Fruit fly (Drosophila melanogaster): ENCODE results near the gene Fum2.

The Fum2 gene

dm6 chrX:6661392-6661837 is 20.2 kb upstream of the Fum2 start, which contains the start of the genes CG3224 and Ctr1A (continued):
- TF ChIP-seq dmrt11E (tag; optimal IDR thresholded peaks at IDR 0.05) = no peak
- TF ChIP-seq Blimp-1 (GFP tag; optimal IDR thresholded peaks at IDR 0.05) = no peak
- TF ChIP-seq inv (GFP tag; IDR thresholded peaks at IDR 0.05; ENCODE audit: partially characterized antibody) = no peak; the same call in 1 of the 2 replicates
- no peak for TF ChIP-seq Atf6 (GFP tag; IDR thresholded peaks at IDR 0.05)
- no peak for TF ChIP-seq CG11085 (GFP tag; IDR thresholded peaks at IDR 0.05)
- TF ChIP-seq exex (tag; optimal IDR thresholded peaks at IDR 0.05) = peak; percentile 24
- TF ChIP-seq CG7963 (GFP tag; IDR thresholded peaks at IDR 0.05; ENCODE audit: partially characterized antibody) = no peak
- TF ChIP-seq CG4424 (GFP tag; optimal IDR thresholded peaks at IDR 0.05) = no peak
- no peak for TF ChIP-seq ranshi (GFP tag; IDR thresholded peaks at IDR 0.05)

- TF ChIP-seq HLH3B (GFP tag; IDR thresholded peaks at IDR 0.05) = no peak
- TF ChIP-seq H2.0 (GFP tag; IDR thresholded peaks at IDR 0.05) = no peak
- no peak for TF ChIP-seq Nf-YC (tag; optimal IDR thresholded peaks at IDR 0.05)
- TF ChIP-seq org-1 (GFP tag; optimal IDR thresholded peaks at IDR 0.05) = no peak
- no peak for TF ChIP-seq CG15269 (tag; optimal IDR thresholded peaks at IDR 0.05)
- TF ChIP-seq gcm2 (GFP tag; optimal IDR thresholded peaks at IDR 0.05) = no peak
- no peak for TF ChIP-seq CG8944 (GFP tag; optimal IDR thresholded peaks at IDR 0.05)
- TF ChIP-seq Dp (GFP tag; optimal IDR thresholded peaks at IDR 0.05) = no peak
- no peak for TF ChIP-seq wek (GFP tag; optimal IDR thresholded peaks at IDR 0.05)
- TF ChIP-seq dati (GFP tag; IDR thresholded peaks at IDR 0.05) = no peak
- no peak for TF ChIP-seq Fer3 (tag; optimal IDR thresholded peaks at IDR 0.05)
- no peak for TF ChIP-seq stwl (tag; optimal IDR thresholded peaks at IDR 0.05)
- no peak for TF ChIP-seq nerfin-1 (tag; optimal IDR thresholded peaks at IDR 0.05)
- no peak for TF ChIP-seq CG12071 (GFP tag; optimal IDR thresholded peaks at IDR 0.05)
- TF ChIP-seq slp2 (GFP tag; optimal IDR thresholded peaks at IDR 0.05) = no peak
- no peak for TF ChIP-seq CG8281 (tag; optimal IDR thresholded peaks at IDR 0.05)
- TF ChIP-seq cwo (GFP tag; optimal IDR thresholded peaks at IDR 0.05) = no peak
- no peak for TF ChIP-seq Chrac-16 (GFP tag; optimal IDR thresholded peaks at IDR 0.05)
- TF ChIP-seq C15 (GFP tag; IDR thresholded peaks at IDR 0.05) = no peak
- TF ChIP-seq dmrt11E (tag; optimal IDR thresholded peaks at IDR 0.05) = no peak
- TF ChIP-seq Hey (tag; optimal IDR thresholded peaks at IDR 0.05) = no peak
- TF ChIP-seq CG7372 (GFP tag; IDR thresholded peaks at IDR 0.05) = no peak
- peak; percentile 73 for TF ChIP-seq sens (GFP tag)
- no peak for TF ChIP-seq CG14050 (GFP tag; IDR thresholded peaks at IDR 0.05)
- no peak for TF ChIP-seq ken (GFP tag; IDR thresholded peaks at IDR 0.05)
- 0 out of 4 replicates have a peak, but pooled peaks have one; percentile 2 for TF ChIP-seq chinmo (GFP tag; IDR thresholded peaks at IDR 0.05; ENCODE audit: partially characterized antibody)
- no peak for TF ChIP-seq BtbVII (GFP tag; optimal IDR thresholded peaks at IDR 0.05)
- TF ChIP-seq CG12155 (GFP tag; optimal IDR thresholded peaks at IDR 0.05) = no peak
- peak; percentile 17 for TF ChIP-seq CG12769 (tag; optimal IDR thresholded peaks at IDR 0.05)
- no peak for TF ChIP-seq lmd (GFP tag; IDR thresholded peaks at IDR 0.05)
- TF ChIP-seq CG2202 (tag; optimal IDR thresholded peaks at IDR 0.05) = no peak
- no peak for TF ChIP-seq row (GFP tag; IDR thresholded peaks at IDR 0.05)
- no peak for TF ChIP-seq CG3726 (GFP tag; IDR thresholded peaks at IDR 0.05)
- TF ChIP-seq CG10543 (GFP tag; optimal IDR thresholded peaks at IDR 0.05) = no peak
- TF ChIP-seq cg (GFP tag; optimal IDR thresholded peaks at IDR 0.05) = peak; percentile 45
- TF ChIP-seq crc (GFP tag; optimal IDR thresholded peaks at IDR 0.05) = no peak
- TF ChIP-seq CkIIα-i1 (GFP tag; IDR thresholded peaks at IDR 0.05) = no peak
- TF ChIP-seq CG31441 (GFP tag; IDR thresholded peaks at IDR 0.05) = no peak
- no peak for TF ChIP-seq zfh2 (GFP tag; optimal IDR thresholded peaks at IDR 0.05)
- TF ChIP-seq lilli (GFP tag; optimal IDR thresholded peaks at IDR 0.05) = no peak
- TF ChIP-seq CG12391 (tag; optimal IDR thresholded peaks at IDR 0.05) = no peak
- no peak for TF ChIP-seq en (GFP tag; optimal IDR thresholded peaks at IDR 0.05)
- no peak for TF ChIP-seq shn (GFP tag; optimal IDR thresholded peaks at IDR 0.05)
These were observed 19.7 kb upstream of the Fum2 start for dm6 chrX:6661880-6662279.
